Worm (Caenorhabditis elegans) whole organism, midembryonic: ENCODE data around the gene srx-48.

Source experiments
- T22C8.4 ChIP-seq: fragments of 200-800 bp; sonication (Bioruptor generic); IDR thresholded peaks from 2 replicates; pipeline ENCODE4 v1.3.6; 2022; ENCODE audit warnings: missing genetic modification characterization, missing compliant biosample characterization
- cog-1 ChIP-seq: sonication (generic microtip); optimal IDR thresholded peaks from 2 replicates; lab custom pipeline; 2016; ENCODE audit warnings: missing genetic modification characterization, missing compliant biosample characterization
- flt-1 ChIP-seq: fragments of 200-800 bp; sonication (Bioruptor generic); IDR thresholded peaks from 2 replicates; pipeline ENCODE4 v1.3.6; 2022; ENCODE audit warnings: missing genetic modification characterization, missing compliant biosample characterization
- klf-2 ChIP-seq: fragments of 200-800 bp; sonication (Bioruptor generic); conservative IDR thresholded peaks from 2 replicates; pipeline ENCODE4 v1.3.6; 2022; ENCODE audit warnings: missing genetic modification reagents, missing genetic modification characterization, missing compliant biosample characterization
- med-1 ChIP-seq: sonication (generic microtip); optimal IDR thresholded peaks from 2 replicates; lab custom pipeline; 2017; ENCODE audit warnings: missing genetic modification characterization, mild to moderate bottlenecking, missing compliant biosample characterization, antibody characterized with exemption, missing genetic modification reagents; ENCODE audit not compliant: insufficient read depth
- ref-1 ChIP-seq: fragments of 200-800 bp; sonication (Bioruptor generic); conservative IDR thresholded peaks from 2 replicates; pipeline ENCODE4 v1.3.6; 2022; ENCODE audit warnings: missing genetic modification reagents, missing genetic modification characterization, missing compliant biosample characterization
- ztf-23 ChIP-seq: fragments of 200-800 bp; sonication (Bioruptor generic); IDR thresholded peaks from 2 replicates; pipeline ENCODE4 v1.3.6; 2022; ENCODE audit warnings: missing genetic modification reagents, missing genetic modification characterization, missing compliant biosample characterization
- ztf-29 ChIP-seq: fragments of 200-800 bp; sonication (Bioruptor generic); IDR thresholded peaks from 2 replicates; pipeline ENCODE4 v1.3.6; 2022; ENCODE audit warnings: missing genetic modification reagents, missing genetic modification characterization, missing compliant biosample characterization

- TF ChIP-seq T22C8.4 (GFP tag; lab: Robert Waterston, UW): no peak
- no peak for TF ChIP-seq klf-2 (GFP tag; lab: Robert Waterston, UW)
- TF ChIP-seq ztf-23: no peak
- TF ChIP-seq cog-1 (tag; lab: Kevin White, UChicago): no peak
- no peak for TF ChIP-seq flt-1
- TF ChIP-seq med-1 (GFP tag; lab: Kevin White, UChicago): no peak
- TF ChIP-seq ref-1 (GFP tag; lab: Robert Waterston, UW): no peak
- TF ChIP-seq ztf-29 (GFP tag; lab: Robert Waterston, UW): no peak
Observed at ce11 chrV:15350615-15351014, 47.1 kb upstream of the srx-48 start, which contains the start of gene clec-231.
